Worm (Caenorhabditis elegans): ENCODE results near the gene fbxa-3.
"Not testable (repeated sequence)": the region's sequence is repeated elsewhere in the genome, so short reads cannot be mapped to it uniquely, and the experiment has no call there.

DNA sequence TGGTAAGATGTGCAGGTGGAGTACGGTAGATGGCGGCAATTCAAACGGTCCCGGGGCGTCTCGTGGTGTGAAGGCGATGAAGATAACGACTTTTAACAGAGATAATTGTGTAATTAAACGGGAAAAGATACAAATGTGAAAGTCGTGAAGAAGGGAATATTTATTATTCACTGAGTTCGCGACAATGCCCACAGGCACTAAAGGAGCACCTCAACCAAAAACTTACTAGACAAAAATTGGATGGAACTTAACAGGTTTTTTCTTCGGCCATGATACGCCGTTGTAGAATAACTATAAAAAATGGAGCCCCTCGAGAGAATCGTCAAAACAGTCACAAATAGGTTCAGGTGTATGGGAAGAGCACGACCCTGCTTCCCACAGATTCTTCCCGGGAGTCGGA, 41.7 kb upstream of the fbxa-3 start, which contains the start of gene fbxb-98:
- TF ChIP-seq ceh-28 (tag; optimal IDR thresholded peaks at IDR 0.05); ama-1 (optimal IDR thresholded peaks at IDR 0.05); snpc-4 (tag; optimal IDR thresholded peaks at IDR 0.05): not testable (repeated sequence)

All from whole organism, L4 larva.